Fruit fly (Drosophila melanogaster) whole organism, prepupa: Measurements from ENCODE around the gene CG4860.

Source experiments
- CG6163 ChIP-seq: fragments of 200-800 bp; sonication (Bioruptor generic); IDR thresholded peaks from 3 replicates; pipeline ENCODE4 v1.3.6; 2022; ENCODE audit warnings: missing biosample characterization, missing genetic modification characterization
- OdsH ChIP-seq: fragments of 200-800 bp; sonication (Bioruptor generic); optimal IDR thresholded peaks from 3 replicates; lab custom pipeline; 2016; ENCODE audit warnings: missing biosample characterization, missing genetic modification characterization
- lz ChIP-seq: fragments of 200-800 bp; sonication (Bioruptor generic); optimal IDR thresholded peaks from 3 replicates; lab custom pipeline; 2016; ENCODE audit warnings: missing biosample characterization, missing genetic modification characterization
- salr ChIP-seq, 2 experiments: fragments of 200-800 bp; sonication (Bioruptor generic); optimal IDR thresholded peaks; 3 replicates each; lab custom pipeline; 2016 to 2018; ENCODE audit warnings: missing biosample characterization in 2 of 2, missing genetic modification characterization in 2 of 2, mild to moderate bottlenecking in 1 of 2

DNA sequence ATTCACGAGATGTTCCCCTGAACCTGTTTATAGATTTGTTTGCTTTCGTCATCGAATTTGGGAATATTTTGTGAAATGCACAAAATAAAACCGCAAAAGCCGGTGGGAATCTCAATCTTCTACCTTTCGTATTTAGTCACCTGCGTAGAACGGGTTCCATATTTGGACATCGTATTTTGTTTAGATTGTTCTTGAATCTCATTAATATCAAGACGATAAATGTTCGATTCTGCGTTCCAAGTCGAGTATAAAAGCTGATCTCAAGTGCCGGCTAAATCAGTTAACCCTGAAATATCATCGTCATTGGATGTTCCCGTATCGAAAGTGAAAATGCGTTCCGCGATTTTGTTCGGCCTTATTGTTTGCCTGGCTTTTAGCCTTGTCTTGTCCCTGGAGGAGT lies 49.3 kb upstream of the CG4860 start, which contains the start of gene CG17738:
- no peak for TF ChIP-seq OdsH
- no peak for TF ChIP-seq CG6163 (GFP tag; lab: Robert Waterston, UW)
- no peak for TF ChIP-seq lz
- TF ChIP-seq salr (GFP tag; optimal IDR thresholded peaks at IDR 0.05; lab: Kevin White, UChicago) = no peak
